Fruit fly (Drosophila melanogaster) whole organism, embryonic: ENCODE data around the gene CG46270.

Source experiments
- Abd-B ChIP-seq: fragments of 200-800 bp; sonication (Bioruptor generic); optimal IDR thresholded peaks from 2 replicates; lab custom pipeline; 2018; ENCODE audit warnings: missing biosample characterization, mild to moderate bottlenecking, missing genetic modification characterization, moderate library complexity
- Atf6 ChIP-seq: fragments of 200-800 bp; sonication (Bioruptor generic); IDR thresholded peaks from 2 replicates; pipeline ENCODE4 v1.3.6; 2022; ENCODE audit warnings: missing biosample characterization, missing genetic modification characterization
- Awh ChIP-seq: fragments of 200-800 bp; sonication (Bioruptor generic); IDR thresholded peaks from 2 replicates; pipeline ENCODE4, ENCODE4 v1.3.6; 2022; ENCODE audit warnings: missing biosample characterization, missing genetic modification characterization
- CG1024 ChIP-seq: fragments of 200-800 bp; sonication (Bioruptor generic); IDR thresholded peaks from 2 replicates; pipeline ENCODE4 v1.3.6; 2022; ENCODE audit warnings: missing biosample characterization, missing genetic modification characterization
- CG10654 ChIP-seq: fragments of 200-800 bp; sonication (Bioruptor generic); optimal IDR thresholded peaks from 2 replicates; lab custom pipeline; 2016; ENCODE audit warnings: missing biosample characterization, missing genetic modification characterization
- CG12219 ChIP-seq: fragments of 200-800 bp; sonication (Bioruptor generic); optimal IDR thresholded peaks from 3 replicates; lab custom pipeline; 2018; ENCODE audit warnings: missing biosample characterization, mild to moderate bottlenecking, missing genetic modification characterization
- CG13287 ChIP-seq: fragments of 200-800 bp; sonication (Bioruptor generic); IDR thresholded peaks from 2 replicates; pipeline ENCODE4 v1.3.6; 2022; ENCODE audit warnings: missing biosample characterization, missing genetic modification characterization; ENCODE audit not compliant: partially characterized antibody
- CG18599 ChIP-seq: fragments of 200-800 bp; sonication (Bioruptor generic); optimal IDR thresholded peaks from 3 replicates; lab custom pipeline; 2017; ENCODE audit warnings: missing biosample characterization, missing genetic modification characterization, mild to moderate bottlenecking, moderate library complexity, missing genetic modification reagents
- CG42726 ChIP-seq: fragments of 200-800 bp; sonication (Bioruptor generic); IDR thresholded peaks from 2 replicates; pipeline ENCODE4 v1.3.6; 2022; ENCODE audit warnings: missing biosample characterization, missing genetic modification characterization; ENCODE audit not compliant: partially characterized antibody
- CG6791 ChIP-seq: fragments of 200-800 bp; sonication (Bioruptor generic); IDR thresholded peaks from 3 replicates; pipeline ENCODE4 v1.3.6; 2022; ENCODE audit warnings: missing biosample characterization, missing genetic modification characterization; ENCODE audit not compliant: partially characterized antibody
- CG7271 ChIP-seq: fragments of 200-800 bp; sonication (Bioruptor generic); optimal IDR thresholded peaks from 2 replicates; lab custom pipeline; 2018; ENCODE audit warnings: missing biosample characterization, mild to moderate bottlenecking, missing genetic modification characterization, moderate library complexity
- CG8290 ChIP-seq, 3 experiments: fragments of 200-800 bp; sonication (Bioruptor generic); optimal IDR thresholded peaks; 2 replicates each; lab custom pipeline; 2016 to 2019; ENCODE audit warnings: missing biosample characterization in 3 of 3, missing genetic modification characterization in 3 of 3, mild to moderate bottlenecking in 2 of 3, moderate library complexity in 1 of 3
- CkIIα-i1 ChIP-seq: fragments of 200-800 bp; sonication (Bioruptor generic); IDR thresholded peaks from 2 replicates; pipeline ENCODE4 v1.3.6; 2022; ENCODE audit warnings: missing biosample characterization, missing genetic modification characterization
- Dip2 ChIP-seq: fragments of 200-800 bp; sonication (Bioruptor generic); IDR thresholded peaks from 2 replicates; pipeline ENCODE4 v1.3.6; 2022; ENCODE audit warnings: missing biosample characterization, missing genetic modification characterization
- GATAe ChIP-seq: fragments of 200-800 bp; sonication (Bioruptor generic); conservative IDR thresholded peaks from 2 replicates; pipeline ENCODE4 v1.3.6; 2022; ENCODE audit warnings: missing biosample characterization, missing genetic modification characterization
- HLHmδ ChIP-seq: fragments of 200-800 bp; sonication (Bioruptor generic); optimal IDR thresholded peaks from 2 replicates; lab custom pipeline; 2018; ENCODE audit warnings: missing biosample characterization, mild to moderate bottlenecking, missing genetic modification characterization, moderate library complexity
- Hand ChIP-seq: fragments of 200-800 bp; sonication (Bioruptor generic); optimal IDR thresholded peaks from 2 replicates; lab custom pipeline; 2017; ENCODE audit warnings: mild to moderate bottlenecking, missing biosample characterization, missing genetic modification reagents, missing genetic modification characterization
- Lhr ChIP-seq: fragments of 200-800 bp; sonication (Bioruptor generic); optimal IDR thresholded peaks from 3 replicates; lab custom pipeline; 2017; ENCODE audit warnings: mild to moderate bottlenecking, missing biosample characterization, missing genetic modification reagents, missing genetic modification characterization
- Med ChIP-seq: fragments of 200-800 bp; sonication (Bioruptor generic); peaks from one replicate; lab custom pipeline; 2016; ENCODE audit warnings: missing biosample characterization, missing genetic modification characterization, mild to moderate bottlenecking, inconsistent platforms, moderate library complexity
- Myb ChIP-seq: fragments of 200-800 bp; sonication (Bioruptor generic); optimal IDR thresholded peaks from 2 replicates; lab custom pipeline; 2016; ENCODE audit warnings: missing biosample characterization, missing genetic modification characterization
- Optix ChIP-seq: fragments of 200-800 bp; sonication (Bioruptor generic); IDR thresholded peaks from 3 replicates; pipeline ENCODE4 v1.3.6; 2022; ENCODE audit warnings: missing biosample characterization, missing genetic modification characterization
- Pdp1 ChIP-seq, 2 experiments: fragments of 200-800 bp; sonication (Bioruptor generic); optimal IDR thresholded peaks; 3 replicates each; lab custom pipeline; 2016; ENCODE audit warnings: missing biosample characterization in 2 of 2, missing genetic modification characterization in 2 of 2, mild to moderate bottlenecking in 1 of 2, moderate library complexity in 1 of 2
- Side ChIP-seq: fragments of 200-800 bp; sonication (Bioruptor generic); optimal IDR thresholded peaks from 2 replicates; lab custom pipeline; 2016; ENCODE audit warnings: missing biosample characterization, missing genetic modification characterization
- Sry-β ChIP-seq: fragments of 200-800 bp; sonication (Bioruptor generic); optimal IDR thresholded peaks from 2 replicates; lab custom pipeline; 2018; ENCODE audit warnings: missing biosample characterization, mild to moderate bottlenecking, missing genetic modification characterization, moderate library complexity
- ci ChIP-seq: fragments of 200-800 bp; sonication (Bioruptor generic); IDR thresholded peaks from 3 replicates; pipeline ENCODE4 v1.3.6; 2022; ENCODE audit warnings: missing biosample characterization, missing genetic modification characterization
- fd3F ChIP-seq: fragments of 200-800 bp; sonication (Bioruptor generic); optimal IDR thresholded peaks from 2 replicates; lab custom pipeline; 2018; ENCODE audit warnings: missing biosample characterization, mild to moderate bottlenecking, missing genetic modification characterization, moderate library complexity
- gem ChIP-seq: fragments of 200-800 bp; sonication (Bioruptor generic); optimal IDR thresholded peaks from 2 replicates; lab custom pipeline; 2019; ENCODE audit warnings: missing biosample characterization, mild to moderate bottlenecking, missing genetic modification characterization, moderate library complexity
- grau ChIP-seq: fragments of 200-800 bp; optimal IDR thresholded peaks from 3 replicates; lab custom pipeline; 2019; ENCODE audit warnings: missing biosample characterization, mild to moderate bottlenecking, missing genetic modification characterization, moderate library complexity
- gsb-n ChIP-seq: fragments of 200-800 bp; sonication (Bioruptor generic); optimal IDR thresholded peaks from 3 replicates; lab custom pipeline; 2018; ENCODE audit warnings: missing biosample characterization, mild to moderate bottlenecking, missing genetic modification characterization
- her ChIP-seq: fragments of 200-800 bp; sonication (Bioruptor generic); optimal IDR thresholded peaks from 2 replicates; lab custom pipeline; 2016; ENCODE audit warnings: missing biosample characterization, missing genetic modification characterization
- lov ChIP-seq, 2 experiments: fragments of 200-800 bp in 1 of 2; fragments of >200 bp in 1 of 2; sonication (Bioruptor generic) in 1 of 2; IDR thresholded peaks in 1 of 2; optimal IDR thresholded peaks in 1 of 2; 2 replicates in 1 of 2; 3 replicates in 1 of 2; pipeline versions ENCODE4 v1.3.6 to Lab custom; 2017 to 2022; ENCODE audit warnings: missing biosample characterization in 1 of 2, missing genetic modification characterization in 1 of 2
- p53 ChIP-seq: fragments of 200-800 bp; sonication (Bioruptor generic); optimal IDR thresholded peaks from 2 replicates; lab custom pipeline; 2016; ENCODE audit warnings: missing biosample characterization, missing genetic modification characterization
- pfk ChIP-seq: fragments of 200-800 bp; sonication (Bioruptor generic); optimal IDR thresholded peaks from 2 replicates; lab custom pipeline; 2018; ENCODE audit warnings: missing biosample characterization, mild to moderate bottlenecking, missing genetic modification characterization, moderate library complexity
- pros ChIP-seq: fragments of 200-800 bp; sonication (Bioruptor generic); optimal IDR thresholded peaks from 3 replicates; lab custom pipeline; 2019; ENCODE audit warnings: missing biosample characterization, mild to moderate bottlenecking, missing genetic modification characterization, moderate library complexity
- row ChIP-seq: fragments of 200-800 bp; sonication (Bioruptor generic); IDR thresholded peaks from 3 replicates; pipeline ENCODE4 v1.3.6; 2022; ENCODE audit warnings: missing biosample characterization, missing genetic modification characterization
- sd ChIP-seq: fragments of 200-800 bp; sonication (Bioruptor generic); optimal IDR thresholded peaks from 3 replicates; lab custom pipeline; 2018; ENCODE audit warnings: missing biosample characterization, mild to moderate bottlenecking, missing genetic modification characterization, moderate library complexity
- sens ChIP-seq: fragments of 200-800 bp; sonication (Bioruptor generic); peaks from one replicate; lab custom pipeline; 2016; ENCODE audit warnings: missing biosample characterization, missing genetic modification characterization
- stwl ChIP-seq: fragments of 200-800 bp; sonication (Bioruptor generic); optimal IDR thresholded peaks from 3 replicates; lab custom pipeline; 2018; ENCODE audit warnings: missing biosample characterization, mild to moderate bottlenecking, missing genetic modification characterization, moderate library complexity
- toy ChIP-seq: fragments of 200-800 bp; sonication (Bioruptor generic); IDR thresholded peaks from 2 replicates; pipeline ENCODE4 v1.3.6; 2022; ENCODE audit warnings: missing biosample characterization, missing genetic modification characterization
- unc-4 ChIP-seq: fragments of 200-800 bp; sonication (Bioruptor generic); IDR thresholded peaks from 2 replicates; pipeline ENCODE4 v1.3.6; 2022; ENCODE audit warnings: missing biosample characterization, missing genetic modification characterization; ENCODE audit not compliant: partially characterized antibody
- vvl ChIP-seq: fragments of 200-800 bp; sonication (Bioruptor generic); IDR thresholded peaks from 2 replicates; pipeline ENCODE4 v1.3.6; 2022; ENCODE audit warnings: missing biosample characterization, missing genetic modification characterization
- zfh1 ChIP-seq: fragments of 200-800 bp; sonication (Bioruptor generic); IDR thresholded peaks from 3 replicates; pipeline ENCODE4 v1.3.6; 2022; ENCODE audit warnings: missing biosample characterization, missing genetic modification characterization

Gene CG46270

dm6 chr3R:10436989-10437388 is 8.8 kb upstream of the CG46270 start (continued):
- no peak for TF ChIP-seq HLHmδ (GFP tag; lab: Kevin White, UChicago)
- TF ChIP-seq CG8290 (GFP tag; optimal IDR thresholded peaks at IDR 0.05; lab: Kevin White, UChicago): no peak
- no peak for TF ChIP-seq CG8290 (tag; optimal IDR thresholded peaks at IDR 0.05; lab: Kevin White, UChicago)
- peak; percentile 61 for TF ChIP-seq sens (GFP tag; lab: Kevin White, UChicago)
- no peak for TF ChIP-seq gem (tag; lab: Kevin White, UChicago)
- no peak for TF ChIP-seq pros (GFP tag; lab: Kevin White, UChicago)
- no peak for TF ChIP-seq Awh (GFP tag; lab: Robert Waterston, UW)
- no peak for TF ChIP-seq gsb-n (tag; lab: Kevin White, UChicago)
- no peak for TF ChIP-seq Abd-B (GFP tag; lab: Kevin White, UChicago)
- TF ChIP-seq pfk (GFP tag; lab: Kevin White, UChicago): no peak
- no peak for TF ChIP-seq Atf6 (GFP tag; lab: Robert Waterston, UW)
- TF ChIP-seq vvl (GFP tag; lab: Robert Waterston, UW): peak; percentile 41
- TF ChIP-seq her (GFP tag; lab: Kevin White, UChicago): no peak
- TF ChIP-seq CkIIα-i1: no peak
- no peak for TF ChIP-seq CG18599
- TF ChIP-seq fd3F: no peak
- no peak for TF ChIP-seq CG7271 (tag; lab: Kevin White, UChicago)
- no peak for TF ChIP-seq Optix (GFP tag; lab: Robert Waterston, UW)
- TF ChIP-seq Med (GFP tag; lab: Kevin White, UChicago): peak; percentile 45
- TF ChIP-seq Hand (GFP tag; lab: Kevin White, UChicago): no peak
- TF ChIP-seq toy: no peak
- no peak for TF ChIP-seq CG12219 (GFP tag; lab: Kevin White, UChicago)
- no peak for TF ChIP-seq CG6791 (GFP tag; lab: Robert Waterston, UW)
- TF ChIP-seq Sry-β (GFP tag; lab: Kevin White, UChicago): no peak
- no peak for TF ChIP-seq row (GFP tag; lab: Robert Waterston, UW)
- peak; percentile 32; the same call in 1 of the 3 replicates for TF ChIP-seq ci (GFP tag; lab: Robert Waterston, UW)
- peak; percentile 45 for TF ChIP-seq stwl
- 0 out of 2 replicates have a peak, but pooled peaks have one; percentile 4 for TF ChIP-seq CG1024 (GFP tag; lab: Robert Waterston, UW)
- no peak for TF ChIP-seq Side (GFP tag; lab: Kevin White, UChicago)
- 0 out of 2 replicates have a peak, but pooled peaks have one; percentile 25 for TF ChIP-seq CG42726 (GFP tag; lab: Robert Waterston, UW)
- no peak for TF ChIP-seq lov (optimal IDR thresholded peaks at IDR 0.05; lab: Kevin White, UChicago)
- TF ChIP-seq lov (GFP tag; IDR thresholded peaks at IDR 0.05; lab: Robert Waterston, UW): no peak
- no peak for TF ChIP-seq p53 (GFP tag; lab: Kevin White, UChicago)
- TF ChIP-seq CG13287 (GFP tag; lab: Robert Waterston, UW): no peak; the same call in 1 of the 2 replicates
- peak; percentile 2 for TF ChIP-seq Lhr (GFP tag; lab: Kevin White, UChicago)
- peak; percentile 37 for TF ChIP-seq Myb (GFP tag; lab: Kevin White, UChicago)
- peak; percentile 95 for TF ChIP-seq Dip2 (GFP tag; lab: Robert Waterston, UW)

- TF ChIP-seq grau (tag; lab: Kevin White, UChicago): no peak
- TF ChIP-seq GATAe (GFP tag; lab: Robert Waterston, UW): no peak
- no peak for TF ChIP-seq CG10654
- peak in 1 of 2 experiments; percentile 42 for TF ChIP-seq Pdp1 (GFP tag; optimal IDR thresholded peaks at IDR 0.05; lab: Kevin White, UChicago)
- no peak for TF ChIP-seq unc-4
- peak; percentile 39 for TF ChIP-seq sd
- no peak for TF ChIP-seq zfh1 (GFP tag; lab: Robert Waterston, UW)
These were observed 6.3 kb upstream of the CG46270 start, which contains the start of gene Cyp12e1 for dm6 chr3R:10434489-10434888. TSS of gene Cyp12e1 (plus strand) at chr3R:10434789.
